Fruit fly (Drosophila melanogaster) S2 (cell line): ENCODE results near the gene Btnd.

Experiments
- CG8478 ChIP-seq: fragments of >200 bp; optimal IDR thresholded peaks from 2 replicates; lab custom pipeline; 2018
- CTCF ChIP-seq, 2 experiments: fragments of >200 bp; optimal IDR thresholded peaks; 2 replicates each; lab custom pipeline; 2018

dm6 chrX:6202509-6202979, 16.6 kb downstream of the Btnd start, which contains the start of gene vanin-like:
- TF ChIP-seq CG8478 (no peak), CTCF (optimal IDR thresholded peaks at IDR 0.05; lab: Kevin White, UChicago) (no peak)
